Worm (Caenorhabditis elegans): ENCODE results near the gene cyp-33C6.

Gene cyp-33C6

ce11 chrV:2249310-2249709 is at the start of gene cyp-33C6:
TSS of gene cyp-33C6 (minus strand) at chrV:2249410.
- TF ChIP-seq tra-4 (tag; optimal IDR thresholded peaks at IDR 0.05) (no peak), hmbx-1 (tag; optimal IDR thresholded peaks at IDR 0.05) (no peak), aly-1 (tag; optimal IDR thresholded peaks at IDR 0.05) (no peak), hmg-4 (GFP tag; optimal IDR thresholded peaks at IDR 0.05) (no peak)

- TF ChIP-seq hmbx-1 (tag; optimal IDR thresholded peaks at IDR 0.05) (no peak), B0310.2 (tag; optimal IDR thresholded peaks at IDR 0.05) (no peak), F13C5.2 (tag; optimal IDR thresholded peaks at IDR 0.05) (no peak), pes-1 (GFP tag; IDR thresholded peaks at IDR 0.05) (no peak), ets-7 (tag; optimal IDR thresholded peaks at IDR 0.05) (no peak), ceh-13 (GFP tag; optimal IDR thresholded peaks at IDR 0.05) (no peak), ama-1 (optimal IDR thresholded peaks at IDR 0.05) (no peak), scrt-1 (GFP tag; IDR thresholded peaks at IDR 0.05) (no peak), tbx-37 (GFP tag; conservative IDR thresholded peaks at IDR 0.05) (no peak), ceh-36 (tag; optimal IDR thresholded peaks at IDR 0.05) (no peak), hnd-1 (tag; optimal IDR thresholded peaks at IDR 0.05) (no peak), tbx-11 (GFP tag; IDR thresholded peaks at IDR 0.05) (no peak), tra-4 (tag; optimal IDR thresholded peaks at IDR 0.05) (no peak), sea-1 (GFP tag; conservative IDR thresholded peaks at IDR 0.05) (no peak), aly-1 (tag; optimal IDR thresholded peaks at IDR 0.05) (no peak), flt-1 (GFP tag; IDR thresholded peaks at IDR 0.05) (no peak), hmg-4 (GFP tag; optimal IDR thresholded peaks at IDR 0.05) (no peak)
Observed at ce11 chrV:2294577-2294976, 45.4 kb upstream of the cyp-33C6 start, which contains the start of gene nhr-226. TSS of gene nhr-226 (plus strand) at chrV:2294877.

ce11 chrV:2292240-2292639 is 43.0 kb upstream of the cyp-33C6 start, which contains the start of gene nhr-115:
TSS of gene nhr-115 (plus strand) at chrV:2292540.
- TF ChIP-seq tbx-37 (GFP tag; conservative IDR thresholded peaks at IDR 0.05): no peak
- no peak for TF ChIP-seq ets-7 (tag; optimal IDR thresholded peaks at IDR 0.05)
- no peak for TF ChIP-seq ama-1 (optimal IDR thresholded peaks at IDR 0.05)
- TF ChIP-seq F13C5.2 (tag; optimal IDR thresholded peaks at IDR 0.05): no peak
- no peak for TF ChIP-seq ceh-13 (GFP tag; optimal IDR thresholded peaks at IDR 0.05)
- no peak for TF ChIP-seq hmbx-1 (tag; optimal IDR thresholded peaks at IDR 0.05)
- no peak for TF ChIP-seq hnd-1 (tag; optimal IDR thresholded peaks at IDR 0.05)
- TF ChIP-seq tra-4 (tag; optimal IDR thresholded peaks at IDR 0.05): no peak
- TF ChIP-seq pes-1 (GFP tag; IDR thresholded peaks at IDR 0.05): no peak
- no peak for TF ChIP-seq B0310.2 (tag; optimal IDR thresholded peaks at IDR 0.05)
- no peak for TF ChIP-seq tbx-11 (GFP tag; IDR thresholded peaks at IDR 0.05)
- TF ChIP-seq aly-1 (tag; optimal IDR thresholded peaks at IDR 0.05): no peak
- no peak for TF ChIP-seq ceh-36 (tag; optimal IDR thresholded peaks at IDR 0.05)
- TF ChIP-seq hmg-4 (GFP tag; optimal IDR thresholded peaks at IDR 0.05): no peak
- TF ChIP-seq scrt-1 (GFP tag; IDR thresholded peaks at IDR 0.05): no peak
- TF ChIP-seq sea-1 (GFP tag; conservative IDR thresholded peaks at IDR 0.05): no peak
- TF ChIP-seq flt-1 (GFP tag; IDR thresholded peaks at IDR 0.05): no peak

- TF ChIP-seq tra-4 (tag; optimal IDR thresholded peaks at IDR 0.05): no peak
- no peak for TF ChIP-seq sea-1 (GFP tag; conservative IDR thresholded peaks at IDR 0.05)
- no peak for TF ChIP-seq scrt-1 (GFP tag; IDR thresholded peaks at IDR 0.05)
- TF ChIP-seq ceh-36 (tag; optimal IDR thresholded peaks at IDR 0.05): no peak
- TF ChIP-seq hmg-4 (GFP tag; optimal IDR thresholded peaks at IDR 0.05): no peak
- no peak for TF ChIP-seq tbx-37 (GFP tag; conservative IDR thresholded peaks at IDR 0.05)
- no peak for TF ChIP-seq hnd-1 (tag; optimal IDR thresholded peaks at IDR 0.05)
- no peak for TF ChIP-seq ceh-13 (GFP tag; optimal IDR thresholded peaks at IDR 0.05)
Observed at ce11 chrV:2290329-2290728, 41.1 kb upstream of the cyp-33C6 start, which contains the start of gene nhr-225. TSS of gene nhr-225 (minus strand) at chrV:2290474.

ce11 chrV:2285107-2285506 is 35.9 kb upstream of the cyp-33C6 start, which contains the start of gene nhr-227:
TSS of gene nhr-227 (plus strand) at chrV:2285432.
- TF ChIP-seq B0310.2 (tag; optimal IDR thresholded peaks at IDR 0.05): no peak
- TF ChIP-seq sea-1 (GFP tag; conservative IDR thresholded peaks at IDR 0.05): no peak
- no peak for TF ChIP-seq tbx-11 (GFP tag; IDR thresholded peaks at IDR 0.05)
- TF ChIP-seq tra-4 (tag; optimal IDR thresholded peaks at IDR 0.05): no peak
- no peak for TF ChIP-seq F13C5.2 (tag; optimal IDR thresholded peaks at IDR 0.05)
- no peak for TF ChIP-seq ceh-13 (GFP tag; optimal IDR thresholded peaks at IDR 0.05)
- no peak for TF ChIP-seq pes-1 (GFP tag; IDR thresholded peaks at IDR 0.05)
- no peak for TF ChIP-seq flt-1 (GFP tag; IDR thresholded peaks at IDR 0.05)

- TF ChIP-seq tra-4 (tag; optimal IDR thresholded peaks at IDR 0.05) (no peak), ceh-36 (tag; optimal IDR thresholded peaks at IDR 0.05) (no peak), F13C5.2 (tag; optimal IDR thresholded peaks at IDR 0.05) (no peak), hmbx-1 (tag; optimal IDR thresholded peaks at IDR 0.05) (no peak), tbx-11 (GFP tag; IDR thresholded peaks at IDR 0.05) (no peak), hmg-4 (GFP tag; optimal IDR thresholded peaks at IDR 0.05) (no peak), scrt-1 (GFP tag; IDR thresholded peaks at IDR 0.05) (no peak), tbx-37 (GFP tag; conservative IDR thresholded peaks at IDR 0.05) (no peak), hnd-1 (tag; optimal IDR thresholded peaks at IDR 0.05) (no peak), flt-1 (GFP tag; IDR thresholded peaks at IDR 0.05) (no peak), ama-1 (optimal IDR thresholded peaks at IDR 0.05) (no peak), B0310.2 (tag; optimal IDR thresholded peaks at IDR 0.05) (no peak)
Observed at ce11 chrV:2281499-2281898, 32.3 kb upstream of the cyp-33C6 start, which contains the start of gene nhr-228. TSS of gene nhr-228 (plus strand) at chrV:2281759.

- TF ChIP-seq scrt-1 (GFP tag; IDR thresholded peaks at IDR 0.05) (no peak), pes-1 (GFP tag; IDR thresholded peaks at IDR 0.05) (no peak), ama-1 (optimal IDR thresholded peaks at IDR 0.05) (no peak), ets-7 (tag; optimal IDR thresholded peaks at IDR 0.05) (no peak), tbx-37 (GFP tag; conservative IDR thresholded peaks at IDR 0.05) (no peak), ceh-36 (tag; optimal IDR thresholded peaks at IDR 0.05) (no peak), ceh-13 (GFP tag; optimal IDR thresholded peaks at IDR 0.05) (no peak), hmg-4 (GFP tag; optimal IDR thresholded peaks at IDR 0.05) (no peak), B0310.2 (tag; optimal IDR thresholded peaks at IDR 0.05) (no peak), sea-1 (GFP tag; conservative IDR thresholded peaks at IDR 0.05) (no peak), flt-1 (GFP tag; IDR thresholded peaks at IDR 0.05) (no peak), F13C5.2 (tag; optimal IDR thresholded peaks at IDR 0.05) (no peak), tbx-11 (GFP tag; IDR thresholded peaks at IDR 0.05) (no peak), aly-1 (tag; optimal IDR thresholded peaks at IDR 0.05) (no peak), hnd-1 (tag; optimal IDR thresholded peaks at IDR 0.05) (no peak)
Observed at ce11 chrV:2278543-2278942, 29.3 kb upstream of the cyp-33C6 start, which contains the start of gene fbxa-137. TSS of gene fbxa-137 (plus strand) at chrV:2278816.
